Fruit fly (Drosophila melanogaster): Measurements from ENCODE around the gene CG14142.
A peak's percentile ranks its signal among the peaks of the same experiment; 100 is the strongest.

DNA sequence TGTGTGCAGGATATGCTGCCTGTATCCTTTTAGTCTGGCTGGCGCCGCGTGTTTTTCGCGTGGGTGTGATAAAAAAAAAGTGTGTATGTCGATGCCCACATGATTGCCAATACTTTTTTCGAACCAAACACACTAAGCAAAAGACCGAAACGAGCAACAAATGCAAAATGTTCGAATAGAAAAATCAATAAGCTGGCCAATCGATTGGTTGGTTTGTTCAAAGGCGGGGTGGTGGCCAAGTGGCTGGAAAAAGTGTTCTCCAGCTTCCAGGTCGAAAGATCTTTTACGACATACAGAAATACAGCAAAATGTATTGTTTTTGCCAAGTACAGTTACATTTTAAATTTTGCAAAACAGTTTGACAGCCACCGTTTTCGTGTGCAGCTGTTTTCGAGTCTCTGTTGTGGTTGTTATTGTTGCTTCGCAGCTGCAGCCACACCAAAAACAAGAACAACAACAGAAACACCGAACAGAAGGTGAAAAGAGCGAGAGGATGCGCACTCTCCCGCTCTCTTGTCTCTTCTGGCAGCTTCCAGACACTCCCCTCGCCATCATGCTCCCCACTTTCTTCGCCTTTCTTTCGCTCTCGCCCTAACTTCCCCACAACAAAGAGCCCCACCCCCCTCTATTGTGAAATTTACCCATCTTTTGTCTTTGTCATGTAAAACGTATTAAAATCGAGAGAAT is 49.6 kb upstream of the CG14142 start:
- TF ChIP-seq usp (GFP tag; optimal IDR thresholded peaks at IDR 0.05) (no peak), CG8478 (optimal IDR thresholded peaks at IDR 0.05) (no peak), pan (optimal IDR thresholded peaks at IDR 0.05) (no peak), psq (optimal IDR thresholded peaks at IDR 0.05) (no peak), Dll (optimal IDR thresholded peaks at IDR 0.05) (peak; percentile 90)
